Fruit fly (Drosophila melanogaster) whole organism, embryonic: ENCODE measurements around the gene VhaM9.7-d.

ENCODE experiments used
- Atf6 ChIP-seq: fragments of 200-800 bp; sonication (Bioruptor generic); IDR thresholded peaks from 2 replicates; pipeline ENCODE4 v1.3.6; 2022; ENCODE audit warnings: missing biosample characterization, missing genetic modification characterization
- Bgb ChIP-seq: fragments of 200-800 bp; sonication (Bioruptor generic); IDR thresholded peaks from 2 replicates; pipeline ENCODE4 v1.3.6; 2022; ENCODE audit warnings: missing biosample characterization, missing genetic modification characterization; ENCODE audit not compliant: partially characterized antibody
- CG10147 ChIP-seq: fragments of 200-800 bp; sonication (Bioruptor generic); optimal IDR thresholded peaks from 2 replicates; lab custom pipeline; 2019; ENCODE audit warnings: missing biosample characterization, mild to moderate bottlenecking, missing genetic modification characterization, moderate library complexity
- CG10654 ChIP-seq: fragments of 200-800 bp; sonication (Bioruptor generic); optimal IDR thresholded peaks from 2 replicates; lab custom pipeline; 2016; ENCODE audit warnings: missing biosample characterization, missing genetic modification characterization
- CG13424 ChIP-seq: fragments of 200-800 bp; sonication (Bioruptor generic); optimal IDR thresholded peaks from 2 replicates; lab custom pipeline; 2019; ENCODE audit warnings: missing biosample characterization, mild to moderate bottlenecking, missing genetic modification characterization, moderate library complexity
- CG13894 ChIP-seq: fragments of 200-800 bp; sonication (Bioruptor generic); optimal IDR thresholded peaks from 3 replicates; lab custom pipeline; 2018; ENCODE audit warnings: missing biosample characterization, mild to moderate bottlenecking, missing genetic modification characterization, moderate library complexity
- CG16815 ChIP-seq: fragments of 200-800 bp; sonication (Bioruptor generic); optimal IDR thresholded peaks from 3 replicates; lab custom pipeline; 2017; ENCODE audit warnings: missing biosample characterization, mild to moderate bottlenecking, missing genetic modification characterization
- CG17385 ChIP-seq: fragments of 200-800 bp; sonication (Bioruptor generic); optimal IDR thresholded peaks from 3 replicates; lab custom pipeline; 2018; ENCODE audit warnings: missing biosample characterization, mild to moderate bottlenecking, missing genetic modification characterization
- CG17829 ChIP-seq: fragments of 200-800 bp; optimal IDR thresholded peaks from 2 replicates; lab custom pipeline; 2019; ENCODE audit warnings: missing biosample characterization, mild to moderate bottlenecking, missing genetic modification characterization, moderate library complexity
- CG33557 ChIP-seq: fragments of 200-800 bp; sonication (Bioruptor generic); optimal IDR thresholded peaks from 2 replicates; lab custom pipeline; 2019; ENCODE audit warnings: missing biosample characterization, mild to moderate bottlenecking, missing genetic modification characterization, moderate library complexity
- CG3726 ChIP-seq: fragments of 200-800 bp; sonication (Bioruptor generic); IDR thresholded peaks from 3 replicates; pipeline ENCODE4, ENCODE4 v1.3.6; 2022; ENCODE audit warnings: missing biosample characterization, missing genetic modification characterization
- CG4282 ChIP-seq: fragments of 200-800 bp; sonication (Bioruptor generic); optimal IDR thresholded peaks from 2 replicates; lab custom pipeline; 2016; ENCODE audit warnings: missing biosample characterization, missing genetic modification characterization
- CG6254 ChIP-seq: fragments of 200-800 bp; sonication (Bioruptor generic); optimal IDR thresholded peaks from 3 replicates; lab custom pipeline; 2017; ENCODE audit warnings: mild to moderate bottlenecking, missing biosample characterization, missing genetic modification reagents, missing genetic modification characterization
- CG6654 ChIP-seq: fragments of 200-800 bp; sonication (Bioruptor generic); optimal IDR thresholded peaks from 2 replicates; lab custom pipeline; 2017; ENCODE audit warnings: missing biosample characterization, mild to moderate bottlenecking, missing genetic modification characterization
- CG6683 ChIP-seq: fragments of 200-800 bp; sonication (Bioruptor generic); optimal IDR thresholded peaks from 2 replicates; lab custom pipeline; 2017; ENCODE audit warnings: missing biosample characterization, mild to moderate bottlenecking, missing genetic modification characterization, missing genetic modification reagents
- D ChIP-seq, 2 experiments: fragments of 200-800 bp in 1 of 2; fragments of >200 bp in 1 of 2; sonication (Bioruptor generic) in 1 of 2; optimal IDR thresholded peaks; 2 replicates in 1 of 2; 3 replicates in 1 of 2; lab custom pipeline; 2017; ENCODE audit warnings: mild to moderate bottlenecking in 1 of 2, missing biosample characterization in 1 of 2, missing genetic modification characterization in 1 of 2, missing genetic modification reagents in 1 of 2
- D19B ChIP-seq: fragments of 200-800 bp; sonication (Bioruptor generic); optimal IDR thresholded peaks from 2 replicates; lab custom pipeline; 2017; ENCODE audit warnings: missing biosample characterization, mild to moderate bottlenecking, missing genetic modification characterization
- Doc3 ChIP-seq: fragments of 200-800 bp; sonication (Bioruptor generic); IDR thresholded peaks from 3 replicates; pipeline ENCODE4 v1.3.6; 2022; ENCODE audit warnings: missing biosample characterization, missing genetic modification characterization; ENCODE audit not compliant: partially characterized antibody
- E2f2 ChIP-seq: fragments of 200-800 bp; sonication (Bioruptor generic); IDR thresholded peaks from 2 replicates; pipeline ENCODE4 v1.3.6; 2022; ENCODE audit warnings: missing biosample characterization, missing genetic modification characterization
- HHEX ChIP-seq: fragments of 200-800 bp; sonication (Bioruptor generic); optimal IDR thresholded peaks from 3 replicates; lab custom pipeline; 2017; ENCODE audit warnings: missing biosample characterization, mild to moderate bottlenecking, missing genetic modification characterization, missing genetic modification reagents
- Hand ChIP-seq: fragments of 200-800 bp; sonication (Bioruptor generic); optimal IDR thresholded peaks from 2 replicates; lab custom pipeline; 2017; ENCODE audit warnings: mild to moderate bottlenecking, missing biosample characterization, missing genetic modification reagents, missing genetic modification characterization
- HmgD ChIP-seq: fragments of 200-800 bp; sonication (Bioruptor generic); optimal IDR thresholded peaks from 3 replicates; lab custom pipeline; 2016; ENCODE audit warnings: missing biosample characterization, missing genetic modification characterization
- HmgZ ChIP-seq: fragments of 200-800 bp; sonication (Bioruptor generic); optimal IDR thresholded peaks from 2 replicates; lab custom pipeline; 2018; ENCODE audit warnings: missing biosample characterization, mild to moderate bottlenecking, missing genetic modification characterization
- Hsf ChIP-seq: fragments of 200-800 bp; sonication (Bioruptor generic); optimal IDR thresholded peaks from 3 replicates; lab custom pipeline; 2016; ENCODE audit warnings: missing biosample characterization, missing genetic modification characterization
- Oli ChIP-seq: fragments of 200-800 bp; sonication (Bioruptor generic); optimal IDR thresholded peaks from 2 replicates; lab custom pipeline; 2018; ENCODE audit warnings: missing biosample characterization, mild to moderate bottlenecking, missing genetic modification characterization, moderate library complexity
- Rfx ChIP-seq: fragments of 200-800 bp; sonication (Bioruptor generic); IDR thresholded peaks from 2 replicates; pipeline ENCODE4 v1.3.6; 2022; ENCODE audit warnings: missing biosample characterization, missing genetic modification characterization
- Spps ChIP-seq: fragments of 200-800 bp; sonication (Bioruptor generic); optimal IDR thresholded peaks from 2 replicates; lab custom pipeline; 2018; ENCODE audit warnings: missing biosample characterization, mild to moderate bottlenecking, missing genetic modification characterization
- Tbp ChIP-seq: fragments of >200 bp; optimal IDR thresholded peaks from 2 replicates; lab custom pipeline; 2018; ENCODE audit warnings: missing biosample characterization, missing genetic modification characterization
- al ChIP-seq: fragments of 200-800 bp; sonication (Bioruptor generic); IDR thresholded peaks from 2 replicates; pipeline ENCODE4 v1.3.6; 2022; ENCODE audit warnings: missing biosample characterization, missing genetic modification characterization
- btn ChIP-seq: fragments of 200-800 bp; sonication (Bioruptor generic); optimal IDR thresholded peaks from 2 replicates; lab custom pipeline; 2016; ENCODE audit warnings: missing biosample characterization, missing genetic modification characterization
- chif ChIP-seq, 2 experiments: fragments of 200-800 bp; sonication (Bioruptor generic); optimal IDR thresholded peaks; 3 replicates each; lab custom pipeline; 2016; ENCODE audit warnings: missing biosample characterization in 2 of 2, missing genetic modification characterization in 2 of 2
- corto ChIP-seq: fragments of 200-800 bp; sonication (Bioruptor generic); optimal IDR thresholded peaks from 2 replicates; lab custom pipeline; 2016; ENCODE audit warnings: missing biosample characterization, mild to moderate bottlenecking, missing genetic modification characterization, moderate library complexity
- crp ChIP-seq, 2 experiments: fragments of 200-800 bp; sonication (Bioruptor generic); optimal IDR thresholded peaks; 2 replicates in 1 of 2; 3 replicates in 1 of 2; lab custom pipeline; 2017; ENCODE audit warnings: missing biosample characterization in 2 of 2, missing genetic modification characterization in 2 of 2, mild to moderate bottlenecking in 1 of 2, moderate library complexity in 1 of 2
- dati ChIP-seq: fragments of 200-800 bp; sonication (Bioruptor generic); IDR thresholded peaks from 2 replicates; pipeline ENCODE4 v1.3.6; 2022; ENCODE audit warnings: missing biosample characterization, missing genetic modification characterization
- disco-r ChIP-seq: fragments of 200-800 bp; sonication (Bioruptor generic); optimal IDR thresholded peaks from 2 replicates; lab custom pipeline; 2016; ENCODE audit warnings: missing biosample characterization, missing genetic modification characterization
- dm ChIP-seq: fragments of 200-800 bp; sonication (Bioruptor generic); optimal IDR thresholded peaks from 3 replicates; lab custom pipeline; 2016; ENCODE audit warnings: missing biosample characterization, missing genetic modification characterization
- dysf ChIP-seq: fragments of 200-800 bp; sonication (Bioruptor generic); IDR thresholded peaks from 3 replicates; pipeline ENCODE4 v1.3.6; 2022; ENCODE audit warnings: missing biosample characterization, missing genetic modification characterization
- gt ChIP-seq: fragments of 200-800 bp; sonication (Bioruptor generic); IDR thresholded peaks from 2 replicates; pipeline ENCODE4 v1.3.6; 2022; ENCODE audit warnings: missing biosample characterization, missing genetic modification characterization
- hb ChIP-seq: fragments of 200-800 bp; sonication (Bioruptor generic); IDR thresholded peaks from 3 replicates; pipeline ENCODE4 v1.3.6; 2022; ENCODE audit warnings: missing biosample characterization, missing genetic modification characterization; ENCODE audit not compliant: partially characterized antibody
- mld ChIP-seq: fragments of 200-800 bp; sonication (Bioruptor generic); IDR thresholded peaks from 3 replicates; pipeline ENCODE4 v1.3.6; 2022; ENCODE audit warnings: missing biosample characterization, missing genetic modification characterization; ENCODE audit not compliant: partially characterized antibody
- otp ChIP-seq: fragments of 200-800 bp; sonication (Bioruptor generic); IDR thresholded peaks from 3 replicates; pipeline ENCODE4, ENCODE4 v1.3.6; 2022; ENCODE audit warnings: missing biosample characterization, missing genetic modification characterization
- sim ChIP-seq: fragments of 200-800 bp; sonication (Bioruptor generic); IDR thresholded peaks from 2 replicates; pipeline ENCODE4 v1.3.6; 2022; ENCODE audit warnings: missing biosample characterization, missing genetic modification characterization
- stc ChIP-seq: fragments of 200-800 bp; sonication (Bioruptor generic); IDR thresholded peaks from 2 replicates; pipeline ENCODE4 v1.3.6; 2022; ENCODE audit warnings: missing biosample characterization, missing genetic modification characterization
- ttk ChIP-seq: fragments of 200-800 bp; sonication (Bioruptor generic); IDR thresholded peaks from 2 replicates; pipeline ENCODE4 v2.1.2; 2022; ENCODE audit warnings: missing biosample characterization, missing genetic modification characterization
- yki ChIP-seq: fragments of >200 bp; optimal IDR thresholded peaks from 3 replicates; lab custom pipeline; 2018
- z ChIP-seq: fragments of 200-800 bp; sonication (Bioruptor generic); IDR thresholded peaks from 3 replicates; pipeline ENCODE4 v1.3.6; 2022; ENCODE audit warnings: missing biosample characterization, missing genetic modification characterization
- zf30C ChIP-seq: fragments of 200-800 bp; sonication (Bioruptor generic); optimal IDR thresholded peaks from 3 replicates; lab custom pipeline; 2018; ENCODE audit warnings: missing biosample characterization, mild to moderate bottlenecking, missing genetic modification characterization

VhaM9.7-d gene

DNA sequence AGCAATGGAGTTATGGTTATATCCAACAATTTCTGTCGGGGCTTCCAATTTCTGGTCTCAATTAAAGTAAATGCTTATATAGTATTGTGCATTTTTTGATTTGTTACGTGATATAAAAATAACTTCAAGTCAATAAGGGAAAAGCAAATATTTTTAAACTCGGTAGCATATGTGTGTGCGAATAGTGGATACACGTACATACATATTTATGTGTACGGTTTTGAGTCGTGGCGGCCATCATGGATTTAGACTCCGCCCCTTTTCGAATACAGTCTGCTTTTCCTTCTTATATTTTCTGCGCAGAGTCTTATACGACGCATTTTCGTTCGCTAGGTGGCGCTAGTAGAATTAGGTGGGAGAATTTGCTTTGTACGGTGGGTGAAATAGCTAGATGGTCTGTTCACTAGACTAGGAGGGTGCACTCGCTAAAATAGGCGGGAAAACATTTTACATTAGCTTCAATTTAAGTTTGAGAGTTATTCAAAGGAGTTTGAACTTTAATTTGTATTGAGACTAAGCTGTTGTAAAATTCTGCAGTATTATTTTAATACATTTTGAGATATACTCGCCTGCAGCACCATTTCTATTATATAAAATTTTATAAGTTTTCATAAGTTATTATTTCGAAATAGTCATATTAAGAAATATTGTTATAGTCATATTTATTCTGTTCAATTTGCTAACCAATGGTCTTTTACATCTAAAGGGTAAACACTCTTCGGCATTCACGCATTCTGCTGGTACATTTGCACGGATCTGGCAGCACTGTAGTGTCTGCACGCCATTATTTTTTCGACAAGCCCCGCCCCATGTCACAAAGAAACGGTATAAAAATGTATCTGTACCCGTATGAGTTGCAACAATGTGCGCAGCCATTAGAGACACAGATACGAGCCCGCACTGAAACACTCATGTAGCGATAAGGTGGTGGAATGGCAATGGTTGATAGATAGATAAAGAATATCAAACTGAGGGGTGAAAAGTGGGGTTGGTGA is 5.3 kb upstream of the VhaM9.7-d start (continued):
- no peak for TF ChIP-seq CG3726
- no peak for TF ChIP-seq Doc3 (GFP tag; lab: Robert Waterston, UW)
- peak; percentile 2 for TF ChIP-seq CG16815 (GFP tag; lab: Kevin White, UChicago)
- TF ChIP-seq HmgZ (tag; lab: Kevin White, UChicago) = peak; percentile 35
- peak; percentile 78 for TF ChIP-seq Rfx (GFP tag; lab: Robert Waterston, UW)
- TF ChIP-seq dati (GFP tag; lab: Robert Waterston, UW) = no peak
- peak; percentile 65 for TF ChIP-seq stc
- TF ChIP-seq otp = 0 out of 3 replicates have a peak, but pooled peaks have one; percentile 14
- TF ChIP-seq Oli (tag; lab: Kevin White, UChicago) = peak; percentile 71
- no peak for TF ChIP-seq HmgD (GFP tag; lab: Kevin White, UChicago)
- no peak for TF ChIP-seq CG4282 (GFP tag; lab: Kevin White, UChicago)
- TF ChIP-seq CG6254 = peak; percentile 68
- peak; percentile 23 for TF ChIP-seq Spps (tag; lab: Kevin White, UChicago)
- TF ChIP-seq Hand (GFP tag; lab: Kevin White, UChicago) = no peak
- TF ChIP-seq HHEX (GFP tag; lab: Kevin White, UChicago) = no peak
- TF ChIP-seq al (GFP tag; lab: Robert Waterston, UW) = peak; percentile 49; the same call in 1 of the 2 replicates
- peak; percentile 68 for TF ChIP-seq CG17829
- no peak for TF ChIP-seq CG17385
- no peak for TF ChIP-seq CG10147 (GFP tag; lab: Kevin White, UChicago)
- no peak for TF ChIP-seq Tbp (GFP tag; lab: Kevin White, UChicago)
- TF ChIP-seq disco-r (GFP tag; lab: Kevin White, UChicago) = no peak
- peak; percentile 81 for TF ChIP-seq D19B (GFP tag; lab: Kevin White, UChicago)
- TF ChIP-seq Hsf (GFP tag; lab: Kevin White, UChicago) = peak; percentile 24
- peak; percentile 71 for TF ChIP-seq dysf (GFP tag; lab: Robert Waterston, UW)
- TF ChIP-seq sim (GFP tag; lab: Robert Waterston, UW) = no peak
- no peak for TF ChIP-seq btn (GFP tag; lab: Kevin White, UChicago)
- TF ChIP-seq gt (GFP tag; lab: Robert Waterston, UW) = no peak
- TF ChIP-seq CG10654 (GFP tag; lab: Kevin White, UChicago) = peak; percentile 45
- TF ChIP-seq zf30C (GFP tag; lab: Kevin White, UChicago) = no peak
- no peak for TF ChIP-seq hb
- TF ChIP-seq CG33557 (GFP tag; lab: Kevin White, UChicago) = peak; percentile 43
- TF ChIP-seq ttk (GFP tag; lab: Robert Waterston, UW) = no peak
- no peak for TF ChIP-seq crp (GFP tag; optimal IDR thresholded peaks at IDR 0.05; lab: Kevin White, UChicago)
- peak; percentile 80 for TF ChIP-seq CG13424 (tag; lab: Kevin White, UChicago)
- TF ChIP-seq CG6683 (GFP tag; lab: Kevin White, UChicago) = no peak
- TF ChIP-seq chif (GFP tag; optimal IDR thresholded peaks at IDR 0.05; lab: Kevin White, UChicago) = peak; percentile 21 to 38
- TF ChIP-seq Bgb = peak; percentile 27; the same call in 1 of the 2 replicates
- TF ChIP-seq dm (GFP tag; lab: Kevin White, UChicago) = no peak
- TF ChIP-seq z (GFP tag; lab: Robert Waterston, UW) = no peak; the same call in 2 of the 3 replicates
- peak; percentile 75 for TF ChIP-seq Atf6 (GFP tag; lab: Robert Waterston, UW)
- TF ChIP-seq CG6654 (GFP tag; lab: Kevin White, UChicago) = peak; percentile 42
- peak; percentile 91 for TF ChIP-seq E2f2 (GFP tag; lab: Robert Waterston, UW)
- no peak for TF ChIP-seq D (optimal IDR thresholded peaks at IDR 0.05; lab: Kevin White, UChicago)
- TF ChIP-seq D (GFP tag; optimal IDR thresholded peaks at IDR 0.05; lab: Kevin White, UChicago) = peak; percentile 69
- TF ChIP-seq CG13894 = no peak
- no peak for TF ChIP-seq corto (GFP tag; lab: Kevin White, UChicago)
- 0 out of 3 replicates have a peak, but pooled peaks have one; percentile 36 for TF ChIP-seq mld (GFP tag; lab: Robert Waterston, UW)
- peak; percentile 23 for TF ChIP-seq yki (lab: Kevin White, UChicago)
